Worm (Caenorhabditis elegans) whole organism, young adult: ENCODE data around the gene Y57G11C.48.

Source experiments
- B0336.3 ChIP-seq: fragments of 200-800 bp; sonication (Bioruptor generic); IDR thresholded peaks from 2 replicates; pipeline ENCODE4 v1.3.6; 2022; ENCODE audit warnings: missing genetic modification characterization, missing compliant biosample characterization
- C06A6.2 ChIP-seq: fragments of 200-800 bp; sonication (Bioruptor generic); conservative IDR thresholded peaks from 2 replicates; pipeline ENCODE4 v1.3.6; 2022; ENCODE audit warnings: missing genetic modification characterization, missing compliant biosample characterization
- F23B12.7 ChIP-seq: sonication (generic microtip); optimal IDR thresholded peaks from 2 replicates; lab custom pipeline; 2017; ENCODE audit warnings: missing genetic modification characterization, mild to moderate bottlenecking, missing compliant biosample characterization, antibody characterized with exemption, moderate library complexity; ENCODE audit not compliant: insufficient read depth
- F39B2.1 ChIP-seq: fragments of 200-800 bp; sonication (Bioruptor generic); IDR thresholded peaks from 2 replicates; pipeline ENCODE4 v1.3.6; 2022; ENCODE audit warnings: missing genetic modification reagents, missing genetic modification characterization, missing compliant biosample characterization
- Y79H2A.3 ChIP-seq: fragments of 200-800 bp; sonication (Bioruptor generic); conservative IDR thresholded peaks from 2 replicates; pipeline ENCODE4 v1.3.6; 2022; ENCODE audit warnings: missing genetic modification reagents, missing genetic modification characterization, missing compliant biosample characterization
- Y95B8A.8 ChIP-seq: fragments of 200-800 bp; sonication (Bioruptor generic); IDR thresholded peaks from 2 replicates; pipeline ENCODE4 v1.3.6; 2022; ENCODE audit warnings: missing genetic modification reagents, missing genetic modification characterization, missing compliant biosample characterization
- ama-1 ChIP-seq, 3 experiments: fragments of 150-350 bp in 1 of 3; sonication (generic microtip) in 2 of 3; optimal IDR thresholded peaks; 2 replicates each; lab custom pipeline; 2014 to 2018; ENCODE audit warnings: missing biosample characterization in 2 of 3, missing genetic modification characterization in 2 of 3, missing genetic modification reagents in 2 of 3
- dox-1 ChIP-seq: fragments of 200-800 bp; sonication (Bioruptor generic); IDR thresholded peaks from 2 replicates; pipeline ENCODE4 v1.3.6; 2022; ENCODE audit warnings: missing genetic modification reagents, missing genetic modification characterization, missing compliant biosample characterization
- nhr-120 ChIP-seq: fragments of 200-800 bp; sonication (Bioruptor generic); IDR thresholded peaks from 2 replicates; pipeline ENCODE4 v1.3.6; 2022; ENCODE audit warnings: missing genetic modification characterization, missing compliant biosample characterization
- snpc-1.1 ChIP-seq: sonication (generic microtip); optimal IDR thresholded peaks from 2 replicates; lab custom pipeline; 2017; ENCODE audit warnings: missing genetic modification characterization, mild to moderate bottlenecking, missing compliant biosample characterization, antibody characterized with exemption, moderate library complexity, missing genotype, missing genetic modification reagents; ENCODE audit not compliant: insufficient read depth
- unc-62 ChIP-seq: fragments of 150-350 bp; optimal IDR thresholded peaks from 2 replicates; lab custom pipeline; 2014; ENCODE audit warnings: missing biosample characterization, missing genetic modification reagents, missing genetic modification characterization

DNA sequence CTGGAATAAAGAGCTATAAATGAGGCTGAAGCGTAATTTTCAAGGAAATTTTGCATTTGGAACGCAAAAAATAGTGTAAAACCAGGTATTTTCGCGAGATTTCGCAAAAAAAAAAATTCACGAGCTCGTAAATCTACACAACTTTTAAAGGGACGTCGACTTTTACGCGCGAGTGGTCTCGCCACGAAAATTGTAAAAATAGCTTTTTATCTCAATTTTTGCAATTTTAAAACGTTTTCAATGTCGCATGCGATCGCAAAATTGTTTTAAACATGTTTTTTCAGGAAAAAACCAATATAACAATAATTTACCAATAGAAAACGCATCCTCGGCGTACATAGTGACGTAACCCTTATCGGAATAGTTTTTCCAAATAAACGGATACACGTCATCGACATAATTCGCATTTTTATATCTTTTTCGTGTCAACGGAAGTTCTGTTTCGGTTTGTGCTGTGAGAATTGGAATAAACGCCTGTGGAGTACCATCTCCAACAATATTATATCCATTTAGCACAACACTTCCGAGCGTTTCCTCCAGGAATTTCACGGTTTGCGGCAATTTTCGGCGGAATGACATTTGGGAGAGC, 12.7 kb upstream of the Y57G11C.48 start:
- TF ChIP-seq F23B12.7: peak; percentile 49
- TF ChIP-seq Y79H2A.3: no peak
- no peak for TF ChIP-seq unc-62 (GFP tag; lab: Kevin White, UChicago)
- no peak for TF ChIP-seq ama-1 (optimal IDR thresholded peaks at IDR 0.05; lab: Kevin White, UChicago)
- TF ChIP-seq ama-1 (GFP tag; optimal IDR thresholded peaks at IDR 0.05; lab: Kevin White, UChicago): peak in 1 of 2 experiments; percentile 20
- no peak for TF ChIP-seq B0336.3 (GFP tag; lab: Robert Waterston, UW)
- no peak for TF ChIP-seq F39B2.1 (GFP tag; lab: Robert Waterston, UW)
- TF ChIP-seq Y95B8A.8 (GFP tag; lab: Robert Waterston, UW): 0 out of 2 replicates have a peak, but pooled peaks have one; percentile 39
- TF ChIP-seq snpc-1.1 (tag; lab: Kevin White, UChicago): peak; percentile 49
- TF ChIP-seq dox-1: peak; percentile 61; the same call in 1 of the 2 replicates
- TF ChIP-seq C06A6.2 (GFP tag; lab: Robert Waterston, UW): no peak
- TF ChIP-seq nhr-120 (GFP tag; lab: Robert Waterston, UW): no peak
